Worm (Caenorhabditis elegans) whole organism, L1 larva: Measurements from ENCODE around the gene arrd-5.

Experiments used
- C34B4.2 ChIP-seq: sonication (generic microtip); optimal IDR thresholded peaks from 2 replicates; lab custom pipeline; 2017; ENCODE audit warnings: mild to moderate bottlenecking, missing genetic modification characterization, missing compliant biosample characterization
- aha-1 ChIP-seq: fragments of 150-350 bp; optimal IDR thresholded peaks from 2 replicates; lab custom pipeline; 2014; ENCODE audit warnings: missing biosample characterization, missing genetic modification characterization
- blmp-1 ChIP-seq: fragments of 150-350 bp; optimal IDR thresholded peaks from 2 replicates; lab custom pipeline; 2014; ENCODE audit warnings: missing biosample characterization, missing genetic modification characterization
- ceh-63 ChIP-seq: fragments of 200-800 bp; sonication (Bioruptor generic); optimal IDR thresholded peaks from 2 replicates; lab custom pipeline; 2018; ENCODE audit warnings: mild to moderate bottlenecking, missing genetic modification characterization, missing compliant biosample characterization
- ceh-82 ChIP-seq, 3 experiments: fragments of 150-350 bp in 1 of 3; sonication (generic microtip) in 2 of 3; optimal IDR thresholded peaks; 2 replicates each; lab custom pipeline; 2014 to 2017; ENCODE audit warnings: missing biosample characterization in 3 of 3, missing genetic modification characterization in 3 of 3
- ceh-88 ChIP-seq: fragments of 200-800 bp; sonication (Bioruptor generic); IDR thresholded peaks from 2 replicates; pipeline ENCODE4 v1.3.6; 2022; ENCODE audit warnings: missing genetic modification characterization, missing compliant biosample characterization
- dsc-1 ChIP-seq: sonication (generic microtip); optimal IDR thresholded peaks from 2 replicates; lab custom pipeline; 2016; ENCODE audit warnings: mild to moderate bottlenecking, missing genetic modification characterization, missing compliant biosample characterization
- elt-2 ChIP-seq: sonication (generic microtip); optimal IDR thresholded peaks from 2 replicates; lab custom pipeline; 2016; ENCODE audit warnings: missing genetic modification characterization, mild to moderate bottlenecking, inconsistent platforms, missing compliant biosample characterization, missing genetic modification reagents
- elt-3 ChIP-seq, 6 experiments: fragments of 150-350 bp in 1 of 6; sonication (generic microtip); optimal IDR thresholded peaks; 2 replicates each; lab custom pipeline; 2017 to 2018; ENCODE audit warnings: missing biosample characterization in 6 of 6, missing genetic modification characterization in 6 of 6, inconsistent platforms in 1 of 6
- fos-1 ChIP-seq: fragments of 150-350 bp; optimal IDR thresholded peaks from 2 replicates; lab custom pipeline; 2014; ENCODE audit warnings: missing biosample characterization, missing genetic modification characterization
- hlh-17 ChIP-seq: fragments of 200-800 bp; sonication (Bioruptor generic); optimal IDR thresholded peaks from 2 replicates; lab custom pipeline; 2018; ENCODE audit warnings: missing genetic modification characterization, mild to moderate bottlenecking, missing compliant biosample characterization, moderate library complexity, borderline replicate concordance
- hpl-2 ChIP-seq: fragments of 150-350 bp; optimal IDR thresholded peaks from 2 replicates; lab custom pipeline; 2014; ENCODE audit warnings: missing biosample characterization, missing genetic modification reagents, missing genetic modification characterization
- jun-1 ChIP-seq: fragments of 150-350 bp; optimal IDR thresholded peaks from 2 replicates; lab custom pipeline; 2014; ENCODE audit warnings: missing biosample characterization, missing genetic modification reagents, missing genetic modification characterization
- lir-3 ChIP-seq: sonication (generic microtip); optimal IDR thresholded peaks from 2 replicates; lab custom pipeline; 2016; ENCODE audit warnings: mild to moderate bottlenecking, missing genetic modification characterization, moderate library complexity, missing compliant biosample characterization; ENCODE audit not compliant: poor library complexity
- mab-9 ChIP-seq: fragments of 200-800 bp; sonication (Bioruptor generic); IDR thresholded peaks from 2 replicates; pipeline ENCODE4 v1.3.6; 2022; ENCODE audit warnings: missing genetic modification reagents, missing genetic modification characterization, missing compliant biosample characterization
- mdl-1 ChIP-seq, 2 experiments: fragments of 150-350 bp; optimal IDR thresholded peaks; 2 replicates each; lab custom pipeline; 2014 to 2017; ENCODE audit warnings: missing biosample characterization in 2 of 2, missing genetic modification characterization in 2 of 2, inconsistent platforms in 1 of 2
- mef-2 ChIP-seq: fragments of 150-350 bp; optimal IDR thresholded peaks from 2 replicates; lab custom pipeline; 2014; ENCODE audit warnings: missing biosample characterization, missing genetic modification characterization
- nhr-76 ChIP-seq: sonication (generic microtip); optimal IDR thresholded peaks from 2 replicates; lab custom pipeline; 2017; ENCODE audit warnings: missing biosample characterization, missing genetic modification characterization
- nhr-77 ChIP-seq: fragments of 150-350 bp; optimal IDR thresholded peaks from 2 replicates; lab custom pipeline; 2014; ENCODE audit warnings: missing biosample characterization, missing genetic modification characterization
- nhr-85 ChIP-seq: sonication (generic microtip); peaks from one replicate; lab custom pipeline; 2016; ENCODE audit warnings: missing genetic modification characterization, inconsistent platforms, missing compliant biosample characterization
- skn-1 ChIP-seq: fragments of 150-350 bp; optimal IDR thresholded peaks from 2 replicates; lab custom pipeline; 2014; ENCODE audit warnings: missing biosample characterization, missing genetic modification characterization
- snpc-4 ChIP-seq: fragments of 150-350 bp; optimal IDR thresholded peaks from 2 replicates; lab custom pipeline; 2014; ENCODE audit warnings: missing biosample characterization, missing genetic modification characterization
- sox-4 ChIP-seq: sonication (generic microtip); optimal IDR thresholded peaks from 2 replicates; lab custom pipeline; 2016; ENCODE audit warnings: missing genetic modification characterization, missing compliant biosample characterization
- sptf-1 ChIP-seq: fragments of 150-350 bp; optimal IDR thresholded peaks from 2 replicates; lab custom pipeline; 2014; ENCODE audit warnings: missing biosample characterization, missing genetic modification characterization
- unc-62 ChIP-seq: fragments of 150-350 bp; optimal IDR thresholded peaks from 2 replicates; lab custom pipeline; 2014; ENCODE audit warnings: missing biosample characterization, missing genetic modification reagents, missing genetic modification characterization
- zag-1 ChIP-seq: fragments of 150-350 bp; optimal IDR thresholded peaks from 2 replicates; lab custom pipeline; 2014; ENCODE audit warnings: missing biosample characterization, missing genetic modification characterization

Gene arrd-5

DNA sequence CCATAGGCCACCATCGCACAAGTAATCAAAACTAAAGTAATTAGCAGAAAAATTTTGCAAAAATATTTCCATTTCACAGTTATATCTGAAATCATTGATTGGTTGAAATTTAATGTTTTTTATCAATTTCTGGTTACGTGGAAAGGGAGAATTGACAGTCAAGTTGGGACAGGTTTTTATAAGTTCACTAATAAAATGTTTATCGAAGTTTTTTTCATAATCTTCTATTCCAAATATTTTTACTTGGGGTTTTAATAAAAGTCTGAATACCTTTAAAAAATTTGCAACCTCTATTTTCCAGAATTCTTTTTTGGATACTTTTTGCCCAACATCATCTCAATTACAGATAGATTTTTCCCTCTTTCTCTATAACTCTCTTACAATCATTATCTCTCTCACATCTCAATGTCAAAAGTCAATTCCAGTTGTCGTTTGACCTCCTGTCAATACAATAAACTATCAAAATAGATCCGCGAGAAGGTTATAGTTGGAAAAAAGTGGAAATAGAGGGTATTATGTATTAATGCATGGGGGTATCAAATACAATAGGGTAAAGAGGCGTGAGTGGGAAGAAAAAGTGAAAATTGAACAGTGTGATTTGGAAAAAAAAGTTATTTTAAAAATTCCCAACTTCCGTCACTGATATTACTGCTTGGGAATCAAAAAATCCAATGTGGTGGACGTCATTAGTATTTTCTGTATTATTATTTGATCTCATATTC, 39.6 kb downstream of the arrd-5 start, which contains the start of the genes chil-2 and ctsa-3.2:
Gene chil-2 (minus strand): TSS at position 101 of the 722 bp plus-strand sequence.
Gene ctsa-3.2 (plus strand): TSS at position 672 of the 722 bp plus-strand sequence.
- TF ChIP-seq unc-62 (no peak), sox-4 (tag; lab: Kevin White, UChicago) (no peak), mab-9 (no peak), zag-1 (tag; lab: Kevin White, UChicago) (no peak), elt-2 (tag; lab: Kevin White, UChicago) (no peak), aha-1 (tag; lab: Kevin White, UChicago) (no peak)

- TF ChIP-seq ceh-88 (GFP tag; lab: Robert Waterston, UW) (no peak), mdl-1 (tag; optimal IDR thresholded peaks at IDR 0.05; lab: Kevin White, UChicago) (no peak), ceh-82 (tag; optimal IDR thresholded peaks at IDR 0.05; lab: Kevin White, UChicago) (no peak), blmp-1 (tag; lab: Kevin White, UChicago) (peak; percentile 97), skn-1 (tag; lab: Kevin White, UChicago) (no peak)
Measured at ce11 chrII:9879815-9880214, 44.8 kb downstream of the arrd-5 start.

ce11 chrII:9880826-9881225, 45.8 kb downstream of the arrd-5 start, which contains the start of gene C08H9.15:
TSS of gene C08H9.15 (plus strand) at chrII:9881193.
- TF ChIP-seq snpc-4 (tag; lab: Kevin White, UChicago), result no peak
- TF ChIP-seq ceh-63, result no peak
- TF ChIP-seq nhr-85 (tag; lab: Kevin White, UChicago), result peak; percentile 61
- TF ChIP-seq hpl-2 (GFP tag; lab: Kevin White, UChicago), result no peak
- no peak for TF ChIP-seq mef-2 (tag; lab: Kevin White, UChicago)
- TF ChIP-seq elt-3 (tag; optimal IDR thresholded peaks at IDR 0.05; lab: Kevin White, UChicago), result peak in 4 of 6 experiments; percentile 16 to 64 (median 45)
- TF ChIP-seq C34B4.2 (tag; lab: Kevin White, UChicago), result no peak
- no peak for TF ChIP-seq jun-1 (tag; lab: Kevin White, UChicago)
- no peak for TF ChIP-seq fos-1 (tag; lab: Kevin White, UChicago)
- peak; percentile 85 for TF ChIP-seq blmp-1 (tag; lab: Kevin White, UChicago)

ce11 chrII:9886216-9886615, 51.2 kb downstream of the arrd-5 start, which contains the start of gene algn-8:
TSS of gene algn-8 (minus strand) at chrII:9886442.
- TF ChIP-seq ceh-82 (tag; optimal IDR thresholded peaks at IDR 0.05; lab: Kevin White, UChicago) (no peak), hlh-17 (GFP tag; lab: Kevin White, UChicago) (no peak), hpl-2 (GFP tag; lab: Kevin White, UChicago) (no peak), dsc-1 (tag; lab: Kevin White, UChicago) (no peak), sptf-1 (tag; lab: Kevin White, UChicago) (no peak), nhr-76 (tag; lab: Kevin White, UChicago) (no peak), lir-3 (tag; lab: Kevin White, UChicago) (no peak), nhr-77 (tag; lab: Kevin White, UChicago) (no peak)
- TF ChIP-seq, all 84 proteins: peak for 0
